Fruit fly (Drosophila melanogaster) whole organism, embryonic: Measurements from ENCODE around the gene mahe.

Experiments
- ATbp ChIP-seq: fragments of 200-800 bp; sonication (Bioruptor generic); optimal IDR thresholded peaks from 2 replicates; lab custom pipeline; 2017; ENCODE audit warnings: missing biosample characterization, mild to moderate bottlenecking, missing genetic modification characterization, missing genetic modification reagents
- Atf-2 ChIP-seq: fragments of 200-800 bp; sonication (Bioruptor generic); optimal IDR thresholded peaks from 2 replicates; lab custom pipeline; 2016; ENCODE audit warnings: missing biosample characterization, missing genetic modification characterization
- CG10321 ChIP-seq: fragments of 200-800 bp; sonication (Bioruptor generic); IDR thresholded peaks from 2 replicates; pipeline ENCODE4 v1.3.6; 2022; ENCODE audit warnings: missing biosample characterization, missing genetic modification characterization
- CG10543 ChIP-seq: fragments of 200-800 bp; sonication (Bioruptor generic); optimal IDR thresholded peaks from 3 replicates; lab custom pipeline; 2017; ENCODE audit warnings: missing biosample characterization, mild to moderate bottlenecking, missing genetic modification characterization, moderate library complexity
- CG11456 ChIP-seq: fragments of 200-800 bp; sonication (Bioruptor generic); IDR thresholded peaks from 3 replicates; pipeline ENCODE4 v1.3.6; 2022; ENCODE audit warnings: missing biosample characterization, missing genetic modification characterization
- CG11723 ChIP-seq: fragments of 200-800 bp; sonication (Bioruptor generic); optimal IDR thresholded peaks from 2 replicates; lab custom pipeline; 2017; ENCODE audit warnings: missing biosample characterization, mild to moderate bottlenecking, missing genetic modification characterization
- CG12219 ChIP-seq: fragments of 200-800 bp; sonication (Bioruptor generic); optimal IDR thresholded peaks from 3 replicates; lab custom pipeline; 2018; ENCODE audit warnings: missing biosample characterization, mild to moderate bottlenecking, missing genetic modification characterization
- CG12942 ChIP-seq: fragments of 200-800 bp; sonication (Bioruptor generic); optimal IDR thresholded peaks from 3 replicates; lab custom pipeline; 2016; ENCODE audit warnings: missing biosample characterization, missing genetic modification characterization
- CG14050 ChIP-seq: fragments of 200-800 bp; sonication (Bioruptor generic); IDR thresholded peaks from 3 replicates; pipeline ENCODE4 v1.3.6; 2022; ENCODE audit warnings: missing biosample characterization, missing genetic modification characterization
- CG14441 ChIP-seq: fragments of 200-800 bp; sonication (Bioruptor generic); IDR thresholded peaks from 2 replicates; pipeline ENCODE4 v1.3.6; 2022; ENCODE audit warnings: missing biosample characterization, missing genetic modification characterization
- CG14860 ChIP-seq: fragments of 200-800 bp; sonication (Bioruptor generic); IDR thresholded peaks from 3 replicates; pipeline ENCODE4 v1.3.6; 2022; ENCODE audit warnings: missing biosample characterization, missing genetic modification characterization; ENCODE audit not compliant: partially characterized antibody
- CG15073 ChIP-seq: fragments of 200-800 bp; sonication (Bioruptor generic); optimal IDR thresholded peaks from 2 replicates; lab custom pipeline; 2016; ENCODE audit warnings: missing biosample characterization, missing genetic modification characterization
- CG17361 ChIP-seq: fragments of 200-800 bp; sonication (Bioruptor generic); IDR thresholded peaks from 3 replicates; pipeline ENCODE4 v1.3.6; 2022; ENCODE audit warnings: missing biosample characterization, missing genetic modification characterization
- CG17612 ChIP-seq: fragments of 200-800 bp; sonication (Bioruptor generic); IDR thresholded peaks from 2 replicates; pipeline ENCODE4 v1.3.6; 2022; ENCODE audit warnings: missing biosample characterization, missing genetic modification characterization
- CG1832 ChIP-seq: fragments of 200-800 bp; sonication (Bioruptor generic); optimal IDR thresholded peaks from 2 replicates; lab custom pipeline; 2017; ENCODE audit warnings: missing biosample characterization, mild to moderate bottlenecking, missing genetic modification characterization, inconsistent platforms
- CG2678 ChIP-seq: fragments of 200-800 bp; sonication (Bioruptor generic); optimal IDR thresholded peaks from 3 replicates; lab custom pipeline; 2019; ENCODE audit warnings: missing biosample characterization, mild to moderate bottlenecking, missing genetic modification characterization, moderate library complexity
- CG32767 ChIP-seq: fragments of 200-800 bp; sonication (Bioruptor generic); IDR thresholded peaks from 2 replicates; pipeline ENCODE4 v1.3.6; 2022; ENCODE audit warnings: missing biosample characterization, missing genetic modification characterization
- CG3407 ChIP-seq: fragments of 200-800 bp; sonication (Bioruptor generic); optimal IDR thresholded peaks from 2 replicates; lab custom pipeline; 2018; ENCODE audit warnings: missing biosample characterization, mild to moderate bottlenecking, missing genetic modification characterization
- CG34376 ChIP-seq: fragments of 200-800 bp; sonication (Bioruptor generic); optimal IDR thresholded peaks from 2 replicates; lab custom pipeline; 2018; ENCODE audit warnings: missing biosample characterization, mild to moderate bottlenecking, missing genetic modification characterization
- CG5245 ChIP-seq: fragments of 200-800 bp; sonication (Bioruptor generic); optimal IDR thresholded peaks from 3 replicates; lab custom pipeline; 2016; ENCODE audit warnings: missing biosample characterization, missing genetic modification characterization
- CG6683 ChIP-seq: fragments of 200-800 bp; sonication (Bioruptor generic); optimal IDR thresholded peaks from 2 replicates; lab custom pipeline; 2017; ENCODE audit warnings: missing biosample characterization, mild to moderate bottlenecking, missing genetic modification characterization, missing genetic modification reagents
- CG8290 ChIP-seq, 3 experiments: fragments of 200-800 bp; sonication (Bioruptor generic); optimal IDR thresholded peaks; 2 replicates each; lab custom pipeline; 2016 to 2019; ENCODE audit warnings: missing biosample characterization in 3 of 3, missing genetic modification characterization in 3 of 3, mild to moderate bottlenecking in 2 of 3, moderate library complexity in 1 of 3
- CG8388 ChIP-seq: fragments of 200-800 bp; sonication (Bioruptor generic); optimal IDR thresholded peaks from 2 replicates; lab custom pipeline; 2019; ENCODE audit warnings: missing biosample characterization, mild to moderate bottlenecking, missing genetic modification characterization, moderate library complexity
- Dbx ChIP-seq: fragments of 200-800 bp; sonication (Bioruptor generic); IDR thresholded peaks from 3 replicates; pipeline ENCODE4 v1.3.6; 2022; ENCODE audit warnings: missing biosample characterization, missing genetic modification characterization
- Dip3 ChIP-seq: fragments of 200-800 bp; sonication (Bioruptor generic); optimal IDR thresholded peaks from 3 replicates; lab custom pipeline; 2016; ENCODE audit warnings: missing biosample characterization, missing genetic modification characterization
- Ets65A ChIP-seq: fragments of 200-800 bp; sonication (Bioruptor generic); peaks from one replicate; lab custom pipeline; 2016; ENCODE audit warnings: missing biosample characterization, missing genetic modification characterization
- H2.0 ChIP-seq: fragments of 200-800 bp; sonication (Bioruptor generic); IDR thresholded peaks from 2 replicates; pipeline ENCODE4 v1.3.6; 2022; ENCODE audit warnings: missing biosample characterization, missing genetic modification characterization
- HLH54F ChIP-seq: fragments of 200-800 bp; sonication (Bioruptor generic); optimal IDR thresholded peaks from 3 replicates; lab custom pipeline; 2016; ENCODE audit warnings: missing biosample characterization, missing genetic modification characterization
- Kr ChIP-seq: fragments of 200-800 bp; sonication (Bioruptor generic); optimal IDR thresholded peaks from 2 replicates; lab custom pipeline; 2017; ENCODE audit warnings: missing biosample characterization, mild to moderate bottlenecking, missing genetic modification characterization
- Nf-YB ChIP-seq: fragments of 200-800 bp; sonication (Bioruptor generic); optimal IDR thresholded peaks from 3 replicates; lab custom pipeline; 2019; ENCODE audit warnings: missing biosample characterization, mild to moderate bottlenecking, missing genetic modification characterization, moderate library complexity
- Scr ChIP-seq: fragments of 200-800 bp; sonication (Bioruptor generic); IDR thresholded peaks from 2 replicates; pipeline ENCODE4 v1.3.6; 2022; ENCODE audit warnings: missing biosample characterization, missing genetic modification characterization; ENCODE audit not compliant: partially characterized antibody
- Sry-β ChIP-seq: fragments of 200-800 bp; sonication (Bioruptor generic); optimal IDR thresholded peaks from 2 replicates; lab custom pipeline; 2018; ENCODE audit warnings: missing biosample characterization, mild to moderate bottlenecking, missing genetic modification characterization, moderate library complexity
- bcd ChIP-seq: fragments of 200-800 bp; sonication (Bioruptor generic); optimal IDR thresholded peaks from 2 replicates; lab custom pipeline; 2017; ENCODE audit warnings: missing biosample characterization, mild to moderate bottlenecking, missing genetic modification characterization
- cad ChIP-seq: fragments of >200 bp; optimal IDR thresholded peaks from 2 replicates; lab custom pipeline; 2017; ENCODE audit warnings: missing biosample characterization, missing genetic modification characterization
- crol ChIP-seq: fragments of 200-800 bp; sonication (Bioruptor generic); IDR thresholded peaks from 2 replicates; pipeline ENCODE4 v1.3.6; 2022; ENCODE audit warnings: missing biosample characterization, missing genetic modification characterization
- dysf ChIP-seq: fragments of 200-800 bp; sonication (Bioruptor generic); IDR thresholded peaks from 3 replicates; pipeline ENCODE4 v1.3.6; 2022; ENCODE audit warnings: missing biosample characterization, missing genetic modification characterization
- gem ChIP-seq: fragments of 200-800 bp; sonication (Bioruptor generic); optimal IDR thresholded peaks from 2 replicates; lab custom pipeline; 2019; ENCODE audit warnings: missing biosample characterization, mild to moderate bottlenecking, missing genetic modification characterization, moderate library complexity
- hkb ChIP-seq, 2 experiments: fragments of 200-800 bp in 1 of 2; fragments of >200 bp in 1 of 2; sonication (Bioruptor generic) in 1 of 2; IDR thresholded peaks in 1 of 2; optimal IDR thresholded peaks in 1 of 2; 2 replicates each; pipeline versions ENCODE4 v1.3.6 to Lab custom; 2017 to 2022; ENCODE audit warnings: missing biosample characterization in 1 of 2, missing genetic modification characterization in 1 of 2
- ind ChIP-seq: fragments of 200-800 bp; sonication (Bioruptor generic); optimal IDR thresholded peaks from 3 replicates; lab custom pipeline; 2016; ENCODE audit warnings: missing biosample characterization, missing genetic modification characterization
- kni ChIP-seq: fragments of 200-800 bp; sonication (Bioruptor generic); optimal IDR thresholded peaks from 3 replicates; lab custom pipeline; 2017; ENCODE audit warnings: mild to moderate bottlenecking, missing biosample characterization, missing genetic modification reagents, missing genetic modification characterization
- nerfin-1 ChIP-seq: fragments of 200-800 bp; sonication (Bioruptor generic); optimal IDR thresholded peaks from 3 replicates; lab custom pipeline; 2019; ENCODE audit warnings: missing biosample characterization, mild to moderate bottlenecking, missing genetic modification characterization, moderate library complexity
- sens ChIP-seq: fragments of 200-800 bp; sonication (Bioruptor generic); peaks from one replicate; lab custom pipeline; 2016; ENCODE audit warnings: missing biosample characterization, missing genetic modification characterization
- ssp ChIP-seq: fragments of 200-800 bp; sonication (Bioruptor generic); IDR thresholded peaks from 2 replicates; pipeline ENCODE4 v1.3.6; 2022; ENCODE audit warnings: missing biosample characterization, missing genetic modification characterization
- tll ChIP-seq, 2 experiments: fragments of 200-800 bp in 1 of 2; fragments of >200 bp in 1 of 2; sonication (Bioruptor generic) in 1 of 2; optimal IDR thresholded peaks; 2 replicates each; lab custom pipeline; 2017 to 2019; ENCODE audit warnings: missing biosample characterization in 2 of 2, missing genetic modification characterization in 2 of 2, mild to moderate bottlenecking in 1 of 2, moderate library complexity in 1 of 2
- vfl ChIP-seq: fragments of 200-800 bp; sonication (Bioruptor generic); optimal IDR thresholded peaks from 2 replicates; lab custom pipeline; 2016; ENCODE audit warnings: missing biosample characterization, missing genetic modification characterization
- vvl ChIP-seq: fragments of 200-800 bp; sonication (Bioruptor generic); IDR thresholded peaks from 2 replicates; pipeline ENCODE4 v1.3.6; 2022; ENCODE audit warnings: missing biosample characterization, missing genetic modification characterization
- wdn ChIP-seq: fragments of 200-800 bp; sonication (Bioruptor generic); IDR thresholded peaks from 2 replicates; pipeline ENCODE4 v1.3.6; 2022; ENCODE audit warnings: missing biosample characterization, missing genetic modification characterization

Gene mahe

dm6 chrX:7978027-7978426 lies 46.8 kb upstream of the mahe start (continued):
- TF ChIP-seq CG12942 (GFP tag; lab: Kevin White, UChicago): no peak

- TF ChIP-seq ssp: no peak
- TF ChIP-seq CG1832 (GFP tag; lab: Kevin White, UChicago): peak; percentile 75
- TF ChIP-seq Sry-β (GFP tag; lab: Kevin White, UChicago): no peak
- TF ChIP-seq CG14050 (GFP tag; lab: Robert Waterston, UW): no peak
- TF ChIP-seq Kr (GFP tag; lab: Kevin White, UChicago): no peak
- TF ChIP-seq CG2678 (tag; lab: Kevin White, UChicago): no peak
- TF ChIP-seq cad (GFP tag; lab: Kevin White, UChicago): peak; percentile 56
- no peak for TF ChIP-seq CG11723 (GFP tag; lab: Kevin White, UChicago)
- no peak for TF ChIP-seq H2.0 (GFP tag; lab: Robert Waterston, UW)
- TF ChIP-seq Atf-2 (GFP tag; lab: Kevin White, UChicago): no peak
- TF ChIP-seq CG15073 (GFP tag; lab: Kevin White, UChicago): no peak
- TF ChIP-seq CG12219: no peak
- TF ChIP-seq CG8388 (GFP tag; lab: Kevin White, UChicago): no peak
- no peak for TF ChIP-seq bcd (GFP tag; lab: Kevin White, UChicago)
- TF ChIP-seq sens: peak; percentile 3
- no peak for TF ChIP-seq CG17361 (GFP tag; lab: Robert Waterston, UW)
- no peak for TF ChIP-seq ATbp (GFP tag; lab: Kevin White, UChicago)
- no peak for TF ChIP-seq Scr (GFP tag; lab: Robert Waterston, UW)
- no peak for TF ChIP-seq CG14860 (GFP tag; lab: Robert Waterston, UW)
- no peak for TF ChIP-seq CG34376 (GFP tag; lab: Kevin White, UChicago)
- TF ChIP-seq vvl (GFP tag; lab: Robert Waterston, UW): no peak
- TF ChIP-seq CG10543 (GFP tag; lab: Kevin White, UChicago): no peak
- TF ChIP-seq CG8290 (GFP tag; optimal IDR thresholded peaks at IDR 0.05; lab: Kevin White, UChicago): no peak
- no peak for TF ChIP-seq CG8290 (tag; optimal IDR thresholded peaks at IDR 0.05; lab: Kevin White, UChicago)
- TF ChIP-seq HLH54F (GFP tag; lab: Kevin White, UChicago): no peak
- TF ChIP-seq kni (GFP tag; lab: Kevin White, UChicago): peak; percentile 39
- no peak for TF ChIP-seq gem (tag; lab: Kevin White, UChicago)
- TF ChIP-seq Nf-YB (GFP tag; lab: Kevin White, UChicago): no peak
- no peak for TF ChIP-seq CG32767 (GFP tag; lab: Robert Waterston, UW)
- no peak for TF ChIP-seq CG6683
- no peak for TF ChIP-seq wdn (GFP tag; lab: Robert Waterston, UW)
- TF ChIP-seq dysf (GFP tag; lab: Robert Waterston, UW): no peak
- no peak for TF ChIP-seq CG17612
- no peak for TF ChIP-seq ind (GFP tag; lab: Kevin White, UChicago)
- no peak for TF ChIP-seq hkb (optimal IDR thresholded peaks at IDR 0.05; lab: Kevin White, UChicago)
- TF ChIP-seq hkb (GFP tag; IDR thresholded peaks at IDR 0.05; lab: Robert Waterston, UW): no peak
- TF ChIP-seq CG10321: no peak
- no peak for TF ChIP-seq vfl (GFP tag; lab: Kevin White, UChicago)
- peak in 1 of 2 experiments; percentile 54 for TF ChIP-seq tll (GFP tag; optimal IDR thresholded peaks at IDR 0.05; lab: Kevin White, UChicago)
- TF ChIP-seq CG11456 (GFP tag; lab: Robert Waterston, UW): no peak
- TF ChIP-seq CG3407 (GFP tag; lab: Kevin White, UChicago): no peak
- TF ChIP-seq nerfin-1 (tag; lab: Kevin White, UChicago): no peak
- no peak for TF ChIP-seq CG14441
- no peak for TF ChIP-seq CG5245 (GFP tag; lab: Kevin White, UChicago)
- no peak for TF ChIP-seq Dbx (GFP tag; lab: Robert Waterston, UW)
- peak; percentile 51 for TF ChIP-seq crol (GFP tag; lab: Robert Waterston, UW)
- TF ChIP-seq Ets65A: peak; percentile 83
- no peak for TF ChIP-seq Dip3 (GFP tag; lab: Kevin White, UChicago)
These were observed 46.0 kb upstream of the mahe start for dm6 chrX:7976976-7977834.
